Worm (Caenorhabditis elegans) whole organism, midembryonic: ENCODE results near the gene F16B4.2.
A peak's percentile ranks its signal among the peaks of the same experiment; 100 is the strongest.

ENCODE experiments used
- T22C8.4 ChIP-seq: fragments of 200-800 bp; sonication (Bioruptor generic); IDR thresholded peaks from 2 replicates; pipeline ENCODE4 v1.3.6; 2022; ENCODE audit warnings: missing genetic modification characterization, missing compliant biosample characterization
- cog-1 ChIP-seq: sonication (generic microtip); optimal IDR thresholded peaks from 2 replicates; lab custom pipeline; 2016; ENCODE audit warnings: missing genetic modification characterization, missing compliant biosample characterization
- flt-1 ChIP-seq: fragments of 200-800 bp; sonication (Bioruptor generic); IDR thresholded peaks from 2 replicates; pipeline ENCODE4 v1.3.6; 2022; ENCODE audit warnings: missing genetic modification characterization, missing compliant biosample characterization
- klf-2 ChIP-seq: fragments of 200-800 bp; sonication (Bioruptor generic); conservative IDR thresholded peaks from 2 replicates; pipeline ENCODE4 v1.3.6; 2022; ENCODE audit warnings: missing genetic modification reagents, missing genetic modification characterization, missing compliant biosample characterization
- med-1 ChIP-seq: sonication (generic microtip); optimal IDR thresholded peaks from 2 replicates; lab custom pipeline; 2017; ENCODE audit warnings: missing genetic modification characterization, mild to moderate bottlenecking, missing compliant biosample characterization, antibody characterized with exemption, missing genetic modification reagents; ENCODE audit not compliant: insufficient read depth
- ref-1 ChIP-seq: fragments of 200-800 bp; sonication (Bioruptor generic); conservative IDR thresholded peaks from 2 replicates; pipeline ENCODE4 v1.3.6; 2022; ENCODE audit warnings: missing genetic modification reagents, missing genetic modification characterization, missing compliant biosample characterization
- tab-1 ChIP-seq: fragments of 200-800 bp; sonication (Bioruptor generic); IDR thresholded peaks from 2 replicates; pipeline ENCODE4 v1.3.6; 2022; ENCODE audit warnings: missing genetic modification characterization, missing compliant biosample characterization
- ztf-23 ChIP-seq: fragments of 200-800 bp; sonication (Bioruptor generic); IDR thresholded peaks from 2 replicates; pipeline ENCODE4 v1.3.6; 2022; ENCODE audit warnings: missing genetic modification reagents, missing genetic modification characterization, missing compliant biosample characterization
- ztf-29 ChIP-seq: fragments of 200-800 bp; sonication (Bioruptor generic); IDR thresholded peaks from 2 replicates; pipeline ENCODE4 v1.3.6; 2022; ENCODE audit warnings: missing genetic modification reagents, missing genetic modification characterization, missing compliant biosample characterization

Gene F16B4.2

ce11 chrV:1572585-1572984 lies 28.3 kb upstream of the F16B4.2 start:
- TF ChIP-seq flt-1 (GFP tag; lab: Robert Waterston, UW) (no peak), tab-1 (GFP tag; lab: Robert Waterston, UW) (no peak), ztf-23 (GFP tag; lab: Robert Waterston, UW) (no peak), klf-2 (GFP tag; lab: Robert Waterston, UW) (no peak), med-1 (no peak), cog-1 (tag; lab: Kevin White, UChicago) (no peak), ref-1 (GFP tag; lab: Robert Waterston, UW) (no peak), ztf-29 (GFP tag; lab: Robert Waterston, UW) (no peak), T22C8.4 (GFP tag; lab: Robert Waterston, UW) (no peak)

ce11 chrV:1574599-1574998 lies 26.2 kb upstream of the F16B4.2 start:
- TF ChIP-seq tab-1 (GFP tag; lab: Robert Waterston, UW) = no peak
- TF ChIP-seq T22C8.4 (GFP tag; lab: Robert Waterston, UW) = no peak
- TF ChIP-seq ztf-29 (GFP tag; lab: Robert Waterston, UW) = no peak
- no peak for TF ChIP-seq cog-1 (tag; lab: Kevin White, UChicago)
- TF ChIP-seq flt-1 (GFP tag; lab: Robert Waterston, UW) = no peak
- TF ChIP-seq ref-1 (GFP tag; lab: Robert Waterston, UW) = no peak
- no peak for TF ChIP-seq ztf-23 (GFP tag; lab: Robert Waterston, UW)
- no peak for TF ChIP-seq klf-2 (GFP tag; lab: Robert Waterston, UW)
- no peak for TF ChIP-seq med-1

- TF ChIP-seq ref-1 (GFP tag; lab: Robert Waterston, UW) (no peak), flt-1 (GFP tag; lab: Robert Waterston, UW) (peak; percentile 34; the same call in 1 of the 2 replicates), ztf-23 (GFP tag; lab: Robert Waterston, UW) (0 out of 2 replicates have a peak, but pooled peaks have one; percentile 18), T22C8.4 (GFP tag; lab: Robert Waterston, UW) (no peak)
Measured at ce11 chrV:1575493-1576084, 25.2 kb upstream of the F16B4.2 start.

ce11 chrV:1577092-1577709 lies 23.6 kb upstream of the F16B4.2 start:
- TF ChIP-seq ztf-29 (GFP tag; lab: Robert Waterston, UW) = 0 out of 2 replicates have a peak, but pooled peaks have one; percentile 37
- TF ChIP-seq ref-1 (GFP tag; lab: Robert Waterston, UW) = no peak
- TF ChIP-seq klf-2 (GFP tag; lab: Robert Waterston, UW) = no peak
- TF ChIP-seq flt-1 (GFP tag; lab: Robert Waterston, UW) = peak; percentile 51; the same call in 1 of the 2 replicates
- no peak for TF ChIP-seq med-1
- TF ChIP-seq ztf-23 (GFP tag; lab: Robert Waterston, UW) = peak; percentile 59; the same call in 1 of the 2 replicates

ce11 chrV:1578572-1579230 lies 22.1 kb upstream of the F16B4.2 start:
- TF ChIP-seq flt-1 (GFP tag; lab: Robert Waterston, UW) = no peak
- TF ChIP-seq ztf-23 (GFP tag; lab: Robert Waterston, UW) = no peak
- TF ChIP-seq tab-1 (GFP tag; lab: Robert Waterston, UW) = no peak
- no peak for TF ChIP-seq klf-2 (GFP tag; lab: Robert Waterston, UW)
- TF ChIP-seq ztf-29 (GFP tag; lab: Robert Waterston, UW) = no peak
- no peak for TF ChIP-seq cog-1 (tag; lab: Kevin White, UChicago)
- TF ChIP-seq med-1 = no peak
- no peak for TF ChIP-seq ref-1 (GFP tag; lab: Robert Waterston, UW)
- TF ChIP-seq T22C8.4 (GFP tag; lab: Robert Waterston, UW) = no peak

ce11 chrV:1579790-1580189 lies 21.0 kb upstream of the F16B4.2 start:
- TF ChIP-seq flt-1 (GFP tag; lab: Robert Waterston, UW) (no peak), tab-1 (GFP tag; lab: Robert Waterston, UW) (no peak), ref-1 (GFP tag; lab: Robert Waterston, UW) (no peak), T22C8.4 (GFP tag; lab: Robert Waterston, UW) (no peak), ztf-29 (GFP tag; lab: Robert Waterston, UW) (no peak), cog-1 (tag; lab: Kevin White, UChicago) (no peak), ztf-23 (GFP tag; lab: Robert Waterston, UW) (no peak), med-1 (no peak), klf-2 (GFP tag; lab: Robert Waterston, UW) (no peak)

- TF ChIP-seq med-1 = no peak
- TF ChIP-seq ztf-23 (GFP tag; lab: Robert Waterston, UW) = 0 out of 2 replicates have a peak, but pooled peaks have one; percentile 22
- TF ChIP-seq cog-1 (tag; lab: Kevin White, UChicago) = no peak
Measured at ce11 chrV:1583242-1583641, 17.6 kb upstream of the F16B4.2 start.

ce11 chrV:1585411-1585810 lies 15.4 kb upstream of the F16B4.2 start, which contains the start of gene F16B4.7:
Gene F16B4.7, plus strand, starts transcription at chrV:1585711.
- TF ChIP-seq flt-1 (GFP tag; lab: Robert Waterston, UW) (no peak), ref-1 (GFP tag; lab: Robert Waterston, UW) (no peak), klf-2 (GFP tag; lab: Robert Waterston, UW) (no peak), ztf-23 (GFP tag; lab: Robert Waterston, UW) (no peak), cog-1 (tag; lab: Kevin White, UChicago) (no peak), tab-1 (GFP tag; lab: Robert Waterston, UW) (no peak), med-1 (no peak), T22C8.4 (GFP tag; lab: Robert Waterston, UW) (no peak), ztf-29 (GFP tag; lab: Robert Waterston, UW) (no peak)

ce11 chrV:1586906-1587305 lies 13.9 kb upstream of the F16B4.2 start, which contains the start of gene F16B4.6:
Gene F16B4.6, plus strand, starts transcription at chrV:1587206.
- TF ChIP-seq T22C8.4 (GFP tag; lab: Robert Waterston, UW) (no peak), ztf-29 (GFP tag; lab: Robert Waterston, UW) (no peak), ztf-23 (GFP tag; lab: Robert Waterston, UW) (no peak), cog-1 (tag; lab: Kevin White, UChicago) (no peak), ref-1 (GFP tag; lab: Robert Waterston, UW) (no peak), flt-1 (GFP tag; lab: Robert Waterston, UW) (no peak), klf-2 (GFP tag; lab: Robert Waterston, UW) (no peak), tab-1 (GFP tag; lab: Robert Waterston, UW) (no peak), med-1 (no peak)
